Fruit fly (Drosophila melanogaster) whole organism, pupa: ENCODE data around the gene CG3552.

ENCODE experiments used
- CG10348 ChIP-seq: fragments of 200-800 bp; sonication (Bioruptor generic); IDR thresholded peaks from 2 replicates; pipeline ENCODE4 v1.3.6; 2022; ENCODE audit warnings: missing biosample characterization, missing genetic modification characterization
- CG12605 ChIP-seq: fragments of 200-800 bp; sonication (Bioruptor generic); IDR thresholded peaks from 2 replicates; pipeline ENCODE4 v1.3.6; 2022; ENCODE audit warnings: missing biosample characterization, missing genetic modification characterization
- CG13204 ChIP-seq: fragments of 200-800 bp; sonication (Bioruptor generic); optimal IDR thresholded peaks from 2 replicates; lab custom pipeline; 2018; ENCODE audit warnings: missing biosample characterization, mild to moderate bottlenecking, missing genetic modification characterization, moderate library complexity
- CG15710 ChIP-seq: fragments of 200-800 bp; sonication (Bioruptor generic); optimal IDR thresholded peaks from 2 replicates; lab custom pipeline; 2018; ENCODE audit warnings: missing biosample characterization, mild to moderate bottlenecking, missing genetic modification characterization, moderate library complexity
- CG4496 ChIP-seq: fragments of 200-800 bp; sonication (Bioruptor generic); IDR thresholded peaks from 3 replicates; pipeline ENCODE4 v1.3.6; 2022; ENCODE audit warnings: missing biosample characterization, missing genetic modification characterization
- D1 ChIP-seq: fragments of 200-800 bp; sonication (Bioruptor generic); optimal IDR thresholded peaks from 2 replicates; lab custom pipeline; 2018; ENCODE audit warnings: missing biosample characterization, mild to moderate bottlenecking, missing genetic modification characterization, moderate library complexity
- Pif1A ChIP-seq: fragments of 200-800 bp; sonication (Bioruptor generic); optimal IDR thresholded peaks from 3 replicates; lab custom pipeline; 2016; ENCODE audit warnings: missing biosample characterization, missing genetic modification characterization
- rn ChIP-seq: fragments of 200-800 bp; sonication (Bioruptor generic); IDR thresholded peaks from 2 replicates; pipeline ENCODE4 v1.3.6; 2022; ENCODE audit warnings: missing biosample characterization, missing genetic modification characterization

DNA sequence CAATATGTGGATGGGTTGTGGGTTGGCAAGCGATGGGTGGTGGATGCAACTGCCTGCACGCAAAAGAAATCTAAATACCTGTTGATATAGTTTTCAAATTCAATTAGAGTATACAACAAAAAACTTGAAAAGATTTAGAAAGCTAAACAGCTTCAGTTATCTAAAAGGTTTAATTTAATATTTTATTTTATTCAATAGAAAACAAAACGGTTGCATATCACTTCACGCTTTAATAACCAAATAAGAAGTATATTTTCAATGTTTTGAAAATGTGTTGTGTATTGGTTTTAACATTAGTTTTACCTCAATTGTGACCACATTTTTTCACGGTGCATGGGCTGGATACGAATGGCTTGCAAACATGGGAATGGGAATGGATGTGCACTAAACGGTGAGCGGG is 33.5 kb downstream of the CG3552 start:
- no peak for TF ChIP-seq Pif1A
- no peak for TF ChIP-seq CG13204
- TF ChIP-seq D1, result no peak
- no peak for TF ChIP-seq rn
- no peak for TF ChIP-seq CG12605 (GFP tag; lab: Robert Waterston, UW)
- TF ChIP-seq CG15710 (tag; lab: Kevin White, UChicago), result no peak
- no peak for TF ChIP-seq CG10348 (GFP tag; lab: Robert Waterston, UW)
- no peak for TF ChIP-seq CG4496 (GFP tag; lab: Robert Waterston, UW)
